Worm (Caenorhabditis elegans) whole organism, L4 larva: ENCODE results near the gene cav-1.

Experiments used
- nhr-11 ChIP-seq: fragments of 150-350 bp; optimal IDR thresholded peaks from 2 replicates; lab custom pipeline; 2014; ENCODE audit warnings: missing biosample characterization, missing genetic modification characterization
- unc-130 ChIP-seq: sonication (generic microtip); optimal IDR thresholded peaks from 2 replicates; lab custom pipeline; 2016; ENCODE audit warnings: missing genetic modification reagents, missing genetic modification characterization, missing compliant biosample characterization

DNA sequence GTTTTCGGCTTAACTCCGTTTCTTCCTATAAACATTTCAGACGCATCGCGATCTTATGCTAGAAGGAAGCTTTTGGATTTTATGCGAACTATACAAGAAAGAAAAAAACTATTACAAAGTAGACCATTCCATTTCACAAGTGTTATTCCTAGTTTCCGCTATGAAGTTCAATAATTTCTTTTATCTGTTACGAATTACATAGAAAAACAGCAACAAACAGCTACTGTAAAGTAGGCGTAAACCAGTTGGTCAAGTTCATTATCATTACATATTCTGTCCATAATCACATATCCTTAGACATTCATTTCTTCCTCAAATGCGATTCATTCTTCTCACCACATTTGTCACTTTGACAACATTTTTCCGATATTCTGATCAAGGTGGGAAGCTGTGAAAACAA lies 34.1 kb upstream of the cav-1 start, which contains the start of gene C28D4.10:
- TF ChIP-seq nhr-11: no peak
- no peak for TF ChIP-seq unc-130 (GFP tag; lab: Kevin White, UChicago)
